Fruit fly (Drosophila melanogaster) whole organism, pupa: ENCODE measurements around the gene CG14659.

Source experiments
- CG10348 ChIP-seq: fragments of 200-800 bp; sonication (Bioruptor generic); IDR thresholded peaks from 2 replicates; pipeline ENCODE4 v1.3.6; 2022; ENCODE audit warnings: missing biosample characterization, missing genetic modification characterization
- CG12605 ChIP-seq: fragments of 200-800 bp; sonication (Bioruptor generic); IDR thresholded peaks from 2 replicates; pipeline ENCODE4 v1.3.6; 2022; ENCODE audit warnings: missing biosample characterization, missing genetic modification characterization
- CG13204 ChIP-seq: fragments of 200-800 bp; sonication (Bioruptor generic); optimal IDR thresholded peaks from 2 replicates; lab custom pipeline; 2018; ENCODE audit warnings: missing biosample characterization, mild to moderate bottlenecking, missing genetic modification characterization, moderate library complexity
- CG14655 ChIP-seq: fragments of 200-800 bp; sonication (Bioruptor generic); optimal IDR thresholded peaks from 3 replicates; lab custom pipeline; 2017; ENCODE audit warnings: mild to moderate bottlenecking, missing biosample characterization, missing genetic modification reagents, missing genetic modification characterization
- CG15710 ChIP-seq: fragments of 200-800 bp; sonication (Bioruptor generic); optimal IDR thresholded peaks from 2 replicates; lab custom pipeline; 2018; ENCODE audit warnings: missing biosample characterization, mild to moderate bottlenecking, missing genetic modification characterization, moderate library complexity
- CG17806 ChIP-seq: fragments of 200-800 bp; sonication (Bioruptor generic); optimal IDR thresholded peaks from 2 replicates; lab custom pipeline; 2018; ENCODE audit warnings: missing biosample characterization, mild to moderate bottlenecking, missing genetic modification characterization, moderate library complexity
- CG32121 ChIP-seq: fragments of 200-800 bp; sonication (Bioruptor generic); IDR thresholded peaks from 2 replicates; pipeline ENCODE4 v1.3.6; 2022; ENCODE audit warnings: missing biosample characterization, missing genetic modification characterization
- CG34367 ChIP-seq: fragments of 200-800 bp; sonication (Bioruptor generic); optimal IDR thresholded peaks from 2 replicates; lab custom pipeline; 2018; ENCODE audit warnings: missing biosample characterization, mild to moderate bottlenecking, missing genetic modification characterization
- CG4496 ChIP-seq: fragments of 200-800 bp; sonication (Bioruptor generic); IDR thresholded peaks from 3 replicates; pipeline ENCODE4 v1.3.6; 2022; ENCODE audit warnings: missing biosample characterization, missing genetic modification characterization
- CG8159 ChIP-seq: fragments of 200-800 bp; sonication (Bioruptor generic); optimal IDR thresholded peaks from 3 replicates; lab custom pipeline; 2018; ENCODE audit warnings: missing biosample characterization, mild to moderate bottlenecking, missing genetic modification characterization, moderate library complexity
- CG8301 ChIP-seq: fragments of 200-800 bp; sonication (Bioruptor generic); optimal IDR thresholded peaks from 2 replicates; lab custom pipeline; 2018; ENCODE audit warnings: missing biosample characterization, mild to moderate bottlenecking, missing genetic modification characterization
- CG9948 ChIP-seq: fragments of 200-800 bp; sonication (Bioruptor generic); optimal IDR thresholded peaks from 2 replicates; lab custom pipeline; 2018; ENCODE audit warnings: missing biosample characterization, mild to moderate bottlenecking, missing genetic modification characterization, moderate library complexity
- D1 ChIP-seq: fragments of 200-800 bp; sonication (Bioruptor generic); optimal IDR thresholded peaks from 2 replicates; lab custom pipeline; 2018; ENCODE audit warnings: missing biosample characterization, mild to moderate bottlenecking, missing genetic modification characterization, moderate library complexity
- EcR ChIP-seq: fragments of 200-800 bp; sonication (Bioruptor generic); optimal IDR thresholded peaks from 3 replicates; lab custom pipeline; 2019; ENCODE audit warnings: missing biosample characterization, missing genetic modification characterization, mild to moderate bottlenecking, moderate library complexity, missing genetic modification reagents
- Ets98B ChIP-seq: fragments of 200-800 bp; sonication (Bioruptor generic); IDR thresholded peaks from 2 replicates; pipeline ENCODE4 v1.3.6; 2022; ENCODE audit warnings: missing biosample characterization, missing genetic modification characterization
- Pif1A ChIP-seq: fragments of 200-800 bp; sonication (Bioruptor generic); optimal IDR thresholded peaks from 3 replicates; lab custom pipeline; 2016; ENCODE audit warnings: missing biosample characterization, missing genetic modification characterization
- Pif1B ChIP-seq: fragments of 200-800 bp; sonication (Bioruptor generic); optimal IDR thresholded peaks from 3 replicates; lab custom pipeline; 2016; ENCODE audit warnings: missing biosample characterization, missing genetic modification characterization
- Snoo ChIP-seq: fragments of 200-800 bp; sonication (Bioruptor generic); optimal IDR thresholded peaks from 3 replicates; lab custom pipeline; 2017; ENCODE audit warnings: missing biosample characterization, mild to moderate bottlenecking, missing genetic modification characterization, inconsistent platforms
- fd96Ca ChIP-seq: fragments of 200-800 bp; sonication (Bioruptor generic); IDR thresholded peaks from 3 replicates; pipeline ENCODE4 v1.3.6; 2022; ENCODE audit warnings: missing biosample characterization, missing genetic modification characterization
- gl ChIP-seq: fragments of 200-800 bp; sonication (Bioruptor generic); optimal IDR thresholded peaks from 2 replicates; lab custom pipeline; 2018; ENCODE audit warnings: missing biosample characterization, mild to moderate bottlenecking, missing genetic modification characterization
- rn ChIP-seq: fragments of 200-800 bp; sonication (Bioruptor generic); IDR thresholded peaks from 2 replicates; pipeline ENCODE4 v1.3.6; 2022; ENCODE audit warnings: missing biosample characterization, missing genetic modification characterization

Gene CG14659

dm6 chr3R:4846194-4846593 is 15.1 kb upstream of the CG14659 start:
- no peak for TF ChIP-seq EcR
- TF ChIP-seq Ets98B, result no peak
- TF ChIP-seq CG8301 (tag; lab: Kevin White, UChicago), result no peak
- TF ChIP-seq CG12605, result no peak
- TF ChIP-seq CG4496 (GFP tag; lab: Robert Waterston, UW), result no peak
- no peak for TF ChIP-seq CG9948 (tag; lab: Kevin White, UChicago)
- TF ChIP-seq CG34367 (tag; lab: Kevin White, UChicago), result no peak
- TF ChIP-seq Pif1A (GFP tag; lab: Kevin White, UChicago), result no peak
- TF ChIP-seq CG32121, result no peak
- no peak for TF ChIP-seq CG17806 (tag; lab: Kevin White, UChicago)
- no peak for TF ChIP-seq CG10348 (GFP tag; lab: Robert Waterston, UW)
- TF ChIP-seq rn (GFP tag; lab: Robert Waterston, UW), result no peak
- TF ChIP-seq CG15710 (tag; lab: Kevin White, UChicago), result no peak
- no peak for TF ChIP-seq CG14655
- TF ChIP-seq CG13204 (GFP tag; lab: Kevin White, UChicago), result no peak

DNA sequence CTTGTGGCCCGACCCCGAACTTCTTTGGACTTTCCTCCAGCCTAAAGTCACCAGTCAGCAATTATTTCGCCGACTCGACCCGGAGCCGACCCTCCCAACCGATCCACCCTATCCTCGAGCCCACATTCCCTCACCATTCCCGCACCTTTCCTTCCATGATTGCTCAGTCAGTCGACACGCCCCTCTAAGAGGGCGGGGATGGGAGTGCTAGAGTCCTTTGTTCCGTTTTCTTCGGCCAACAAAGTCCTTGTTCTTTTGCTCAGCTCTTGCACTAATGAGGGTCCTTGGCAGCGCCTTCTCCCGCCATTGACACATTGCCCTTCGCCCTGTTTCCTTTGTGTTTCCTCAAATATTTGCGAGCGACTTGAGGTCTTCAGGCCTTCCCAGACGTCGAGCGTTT is 14.3 kb upstream of the CG14659 start:
- TF ChIP-seq Pif1A (GFP tag; lab: Kevin White, UChicago) (no peak), CG4496 (GFP tag; lab: Robert Waterston, UW) (no peak), CG17806 (tag; lab: Kevin White, UChicago) (no peak), Snoo (tag; lab: Kevin White, UChicago) (no peak), CG13204 (GFP tag; lab: Kevin White, UChicago) (no peak), CG10348 (GFP tag; lab: Robert Waterston, UW) (no peak), CG8159 (tag; lab: Kevin White, UChicago) (no peak), rn (GFP tag; lab: Robert Waterston, UW) (no peak), CG9948 (tag; lab: Kevin White, UChicago) (no peak), Pif1B (GFP tag; lab: Kevin White, UChicago) (no peak), CG12605 (no peak), CG34367 (tag; lab: Kevin White, UChicago) (no peak)

DNA sequence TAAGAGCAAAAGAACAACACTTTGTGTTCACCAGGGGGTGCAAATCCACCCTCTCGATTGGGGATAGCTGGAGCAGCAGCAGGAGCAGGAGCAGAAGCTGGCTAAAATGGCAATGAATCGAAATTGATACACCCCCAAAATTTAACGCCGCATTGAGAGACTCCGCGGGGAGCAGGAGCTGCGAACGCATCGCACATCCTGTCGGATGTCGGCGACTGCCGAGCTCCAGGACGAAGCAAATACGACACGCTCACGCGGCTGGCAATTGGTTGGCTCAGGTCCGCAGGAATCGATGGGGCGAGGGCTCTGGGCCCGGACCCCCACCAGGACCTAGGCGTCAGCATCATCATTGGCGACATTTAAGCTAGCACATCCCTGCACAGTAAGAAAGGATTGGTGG is 11.9 kb upstream of the CG14659 start:
- TF ChIP-seq CG8159 (tag; lab: Kevin White, UChicago) (no peak), CG34367 (tag; lab: Kevin White, UChicago) (no peak), CG14655 (no peak), CG17806 (tag; lab: Kevin White, UChicago) (no peak), Pif1A (GFP tag; lab: Kevin White, UChicago) (no peak), CG8301 (tag; lab: Kevin White, UChicago) (no peak), D1 (tag; lab: Kevin White, UChicago) (no peak), CG9948 (tag; lab: Kevin White, UChicago) (no peak), CG13204 (GFP tag; lab: Kevin White, UChicago) (no peak), rn (GFP tag; lab: Robert Waterston, UW) (no peak), Pif1B (GFP tag; lab: Kevin White, UChicago) (no peak), CG32121 (no peak), CG10348 (GFP tag; lab: Robert Waterston, UW) (no peak), CG4496 (GFP tag; lab: Robert Waterston, UW) (no peak), fd96Ca (GFP tag; lab: Robert Waterston, UW) (no peak), CG12605 (no peak), EcR (no peak), Snoo (tag; lab: Kevin White, UChicago) (no peak), Ets98B (no peak)

DNA sequence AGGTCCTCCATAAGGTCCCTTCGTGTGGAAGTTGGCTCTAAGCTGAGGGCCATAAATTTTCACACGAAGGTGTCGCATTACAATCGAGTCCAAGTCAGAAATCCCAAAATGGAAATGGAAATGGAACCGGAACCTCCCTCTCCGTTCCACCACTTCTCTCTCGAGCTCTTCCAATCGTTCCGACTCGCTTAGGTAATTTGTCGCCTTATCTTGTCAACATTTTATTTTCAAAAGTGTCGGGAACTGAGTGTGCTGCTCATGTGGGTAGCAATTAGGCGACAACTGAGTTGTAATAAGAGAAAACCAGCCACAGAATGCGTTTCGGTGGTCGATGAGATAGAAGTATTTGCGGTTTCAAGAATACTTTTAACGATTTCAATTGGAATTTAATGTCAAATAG is 9.7 kb upstream of the CG14659 start:
- TF ChIP-seq CG12605 (no peak), CG32121 (no peak), Pif1A (GFP tag; lab: Kevin White, UChicago) (no peak)
- TF ChIP-seq, all 21 proteins: peak for 0

dm6 chr3R:4835315-4835714 is 4.2 kb upstream of the CG14659 start:
- TF ChIP-seq fd96Ca (GFP tag; lab: Robert Waterston, UW) (0 out of 3 replicates have a peak, but pooled peaks have one; percentile 21), CG32121 (no peak)

- TF ChIP-seq CG13204 (GFP tag; lab: Kevin White, UChicago) (no peak), rn (GFP tag; lab: Robert Waterston, UW) (no peak), EcR (no peak), CG10348 (GFP tag; lab: Robert Waterston, UW) (no peak), CG9948 (tag; lab: Kevin White, UChicago) (no peak), Snoo (tag; lab: Kevin White, UChicago) (no peak), CG8159 (tag; lab: Kevin White, UChicago) (no peak), Pif1B (GFP tag; lab: Kevin White, UChicago) (no peak), CG17806 (tag; lab: Kevin White, UChicago) (no peak), CG34367 (tag; lab: Kevin White, UChicago) (no peak), CG8301 (tag; lab: Kevin White, UChicago) (no peak), CG15710 (tag; lab: Kevin White, UChicago) (no peak), CG4496 (GFP tag; lab: Robert Waterston, UW) (no peak), CG32121 (no peak), Ets98B (no peak), gl (tag; lab: Kevin White, UChicago) (no peak), Pif1A (GFP tag; lab: Kevin White, UChicago) (no peak), fd96Ca (GFP tag; lab: Robert Waterston, UW) (no peak), D1 (tag; lab: Kevin White, UChicago) (no peak), CG12605 (no peak)
- TF ChIP-seq, all 21 proteins: peak for 0
Measured at dm6 chr3R:4833636-4834035, 2.5 kb upstream of the CG14659 start.
